Fruit fly (Drosophila melanogaster) whole organism, embryonic: Measurements from ENCODE around the gene CG33668.

Experiments used
- Antp ChIP-seq: fragments of 200-800 bp; sonication (Bioruptor generic); optimal IDR thresholded peaks from 3 replicates; lab custom pipeline; 2016; ENCODE audit warnings: missing biosample characterization, missing genetic modification characterization
- Awh ChIP-seq: fragments of 200-800 bp; sonication (Bioruptor generic); IDR thresholded peaks from 2 replicates; pipeline ENCODE4, ENCODE4 v1.3.6; 2022; ENCODE audit warnings: missing biosample characterization, missing genetic modification characterization
- BEAF-32 ChIP-seq: fragments of 200-800 bp; sonication (Bioruptor generic); optimal IDR thresholded peaks from 3 replicates; lab custom pipeline; 2017; ENCODE audit warnings: missing biosample characterization, missing genetic modification characterization, mild to moderate bottlenecking, moderate library complexity, missing genetic modification reagents
- Bteb2 ChIP-seq: fragments of 200-800 bp; sonication (Bioruptor generic); optimal IDR thresholded peaks from 2 replicates; lab custom pipeline; 2016; ENCODE audit warnings: missing biosample characterization, missing genetic modification characterization
- CG10147 ChIP-seq: fragments of 200-800 bp; sonication (Bioruptor generic); optimal IDR thresholded peaks from 2 replicates; lab custom pipeline; 2019; ENCODE audit warnings: missing biosample characterization, mild to moderate bottlenecking, missing genetic modification characterization, moderate library complexity
- CG11723 ChIP-seq: fragments of 200-800 bp; sonication (Bioruptor generic); optimal IDR thresholded peaks from 2 replicates; lab custom pipeline; 2017; ENCODE audit warnings: missing biosample characterization, mild to moderate bottlenecking, missing genetic modification characterization
- CG12155 ChIP-seq: fragments of 200-800 bp; sonication (Bioruptor generic); optimal IDR thresholded peaks from 3 replicates; lab custom pipeline; 2016; ENCODE audit warnings: missing biosample characterization, missing genetic modification characterization
- CG12236 ChIP-seq: fragments of 200-800 bp; sonication (Bioruptor generic); optimal IDR thresholded peaks from 2 replicates; lab custom pipeline; 2016; ENCODE audit warnings: missing biosample characterization, missing genetic modification characterization
- CG13775 ChIP-seq: fragments of 200-800 bp; sonication (Bioruptor generic); optimal IDR thresholded peaks from 3 replicates; lab custom pipeline; 2017; ENCODE audit warnings: missing biosample characterization, mild to moderate bottlenecking, missing genetic modification characterization
- CG14667 ChIP-seq: fragments of 200-800 bp; sonication (Bioruptor generic); IDR thresholded peaks from 2 replicates; pipeline ENCODE4 v1.3.6; 2022; ENCODE audit warnings: missing biosample characterization, missing genetic modification characterization
- CG15479 ChIP-seq: fragments of 200-800 bp; sonication (Bioruptor generic); optimal IDR thresholded peaks from 3 replicates; lab custom pipeline; 2019; ENCODE audit warnings: missing biosample characterization, mild to moderate bottlenecking, missing genetic modification characterization, moderate library complexity
- CG17359 ChIP-seq: fragments of 200-800 bp; sonication (Bioruptor generic); optimal IDR thresholded peaks from 3 replicates; lab custom pipeline; 2018; ENCODE audit warnings: missing biosample characterization, mild to moderate bottlenecking, missing genetic modification characterization, moderate library complexity
- CG2712 ChIP-seq: fragments of 200-800 bp; optimal IDR thresholded peaks from 3 replicates; lab custom pipeline; 2019; ENCODE audit warnings: missing biosample characterization, mild to moderate bottlenecking, missing genetic modification characterization, moderate library complexity
- CG3281 ChIP-seq: fragments of 200-800 bp; sonication (Bioruptor generic); optimal IDR thresholded peaks from 3 replicates; lab custom pipeline; 2017; ENCODE audit warnings: missing biosample characterization, mild to moderate bottlenecking, missing genetic modification characterization
- CG4730 ChIP-seq: fragments of 200-800 bp; sonication (Bioruptor generic); IDR thresholded peaks from 2 replicates; pipeline ENCODE4 v1.3.6; 2022; ENCODE audit warnings: missing biosample characterization, missing genetic modification characterization
- CG5180 ChIP-seq: fragments of 200-800 bp; sonication (Bioruptor generic); optimal IDR thresholded peaks from 3 replicates; lab custom pipeline; 2017; ENCODE audit warnings: missing biosample characterization, missing genetic modification characterization, mild to moderate bottlenecking, moderate library complexity, missing genetic modification reagents
- CG6254 ChIP-seq: fragments of 200-800 bp; sonication (Bioruptor generic); optimal IDR thresholded peaks from 3 replicates; lab custom pipeline; 2017; ENCODE audit warnings: mild to moderate bottlenecking, missing biosample characterization, missing genetic modification reagents, missing genetic modification characterization
- CG6854 ChIP-seq: fragments of 200-800 bp; sonication (Bioruptor generic); optimal IDR thresholded peaks from 3 replicates; lab custom pipeline; 2017; ENCODE audit warnings: missing biosample characterization, mild to moderate bottlenecking, missing genetic modification characterization
- CG8388 ChIP-seq: fragments of 200-800 bp; sonication (Bioruptor generic); optimal IDR thresholded peaks from 2 replicates; lab custom pipeline; 2019; ENCODE audit warnings: missing biosample characterization, mild to moderate bottlenecking, missing genetic modification characterization, moderate library complexity
- CG8765 ChIP-seq: fragments of 200-800 bp; sonication (Bioruptor generic); IDR thresholded peaks from 2 replicates; pipeline ENCODE4 v1.3.6; 2022; ENCODE audit warnings: missing biosample characterization, missing genetic modification characterization
- CG9215 ChIP-seq: fragments of 200-800 bp; sonication (Bioruptor generic); IDR thresholded peaks from 2 replicates; pipeline ENCODE4 v1.3.6; 2022; ENCODE audit warnings: missing biosample characterization, missing genetic modification characterization
- CG9437 ChIP-seq: fragments of 200-800 bp; sonication (Bioruptor generic); optimal IDR thresholded peaks from 2 replicates; lab custom pipeline; 2018; ENCODE audit warnings: missing biosample characterization, mild to moderate bottlenecking, missing genetic modification characterization
- Dip2 ChIP-seq: fragments of 200-800 bp; sonication (Bioruptor generic); IDR thresholded peaks from 2 replicates; pipeline ENCODE4 v1.3.6; 2022; ENCODE audit warnings: missing biosample characterization, missing genetic modification characterization
- Dip3 ChIP-seq: fragments of 200-800 bp; sonication (Bioruptor generic); optimal IDR thresholded peaks from 3 replicates; lab custom pipeline; 2016; ENCODE audit warnings: missing biosample characterization, missing genetic modification characterization
- E2f1 ChIP-seq: fragments of 200-800 bp; sonication (Bioruptor generic); IDR thresholded peaks from 2 replicates; pipeline ENCODE4 v1.3.6; 2022; ENCODE audit warnings: missing biosample characterization, missing genetic modification characterization
- Eip74EF ChIP-seq, 2 experiments: fragments of 200-800 bp in 1 of 2; fragments of >200 bp in 1 of 2; sonication (Bioruptor generic) in 1 of 2; optimal IDR thresholded peaks; 2 replicates each; lab custom pipeline; 2017 to 2019; ENCODE audit warnings: missing biosample characterization in 2 of 2, missing genetic modification characterization in 2 of 2, mild to moderate bottlenecking in 1 of 2, moderate library complexity in 1 of 2
- GATAe ChIP-seq: fragments of 200-800 bp; sonication (Bioruptor generic); conservative IDR thresholded peaks from 2 replicates; pipeline ENCODE4 v1.3.6; 2022; ENCODE audit warnings: missing biosample characterization, missing genetic modification characterization
- Lim3 ChIP-seq: fragments of 200-800 bp; sonication (Bioruptor generic); IDR thresholded peaks from 2 replicates; pipeline ENCODE4 v1.3.6; 2022; ENCODE audit warnings: missing biosample characterization, missing genetic modification characterization
- MBD-R2 ChIP-seq: fragments of 200-800 bp; sonication (Bioruptor generic); IDR thresholded peaks from 2 replicates; pipeline ENCODE4 v1.3.6; 2022; ENCODE audit warnings: missing biosample characterization, missing genetic modification characterization
- NfI ChIP-seq: fragments of 200-800 bp; sonication (Bioruptor generic); optimal IDR thresholded peaks from 3 replicates; lab custom pipeline; 2018; ENCODE audit warnings: missing biosample characterization, mild to moderate bottlenecking, missing genetic modification characterization, moderate library complexity
- bcd ChIP-seq: fragments of 200-800 bp; sonication (Bioruptor generic); optimal IDR thresholded peaks from 2 replicates; lab custom pipeline; 2017; ENCODE audit warnings: missing biosample characterization, mild to moderate bottlenecking, missing genetic modification characterization
- br ChIP-seq: fragments of >200 bp; optimal IDR thresholded peaks from 2 replicates; lab custom pipeline; 2017
- bsh ChIP-seq, 2 experiments: fragments of 200-800 bp; sonication (Bioruptor generic); optimal IDR thresholded peaks; 2 replicates each; lab custom pipeline; 2017 to 2018; ENCODE audit warnings: mild to moderate bottlenecking in 2 of 2, missing biosample characterization in 2 of 2, missing genetic modification characterization in 2 of 2, moderate library complexity in 1 of 2
- cad ChIP-seq: fragments of >200 bp; optimal IDR thresholded peaks from 2 replicates; lab custom pipeline; 2017; ENCODE audit warnings: missing biosample characterization, missing genetic modification characterization
- da ChIP-seq: fragments of 200-800 bp; sonication (Bioruptor generic); optimal IDR thresholded peaks from 2 replicates; lab custom pipeline; 2016; ENCODE audit warnings: missing biosample characterization, missing genetic modification characterization
- dan ChIP-seq: fragments of 200-800 bp; sonication (Bioruptor generic); IDR thresholded peaks from 2 replicates; pipeline ENCODE4 v1.3.6; 2022; ENCODE audit warnings: missing biosample characterization, missing genetic modification characterization
- dpn ChIP-seq, 2 experiments: fragments of 200-800 bp; sonication (Bioruptor generic); optimal IDR thresholded peaks; 3 replicates each; lab custom pipeline; 2016; ENCODE audit warnings: missing biosample characterization in 2 of 2, missing genetic modification characterization in 2 of 2
- emc ChIP-seq: fragments of 200-800 bp; sonication (Bioruptor generic); optimal IDR thresholded peaks from 2 replicates; lab custom pipeline; 2016; ENCODE audit warnings: missing biosample characterization, missing genetic modification characterization
- fru ChIP-seq: fragments of >200 bp; optimal IDR thresholded peaks from 2 replicates; lab custom pipeline; 2017
- grn ChIP-seq: fragments of 200-800 bp; sonication (Bioruptor generic); optimal IDR thresholded peaks from 3 replicates; lab custom pipeline; 2017; ENCODE audit warnings: missing biosample characterization, missing genetic modification characterization
- gsb-n ChIP-seq: fragments of 200-800 bp; sonication (Bioruptor generic); optimal IDR thresholded peaks from 3 replicates; lab custom pipeline; 2018; ENCODE audit warnings: missing biosample characterization, mild to moderate bottlenecking, missing genetic modification characterization
- jumu ChIP-seq: fragments of 200-800 bp; sonication (Bioruptor generic); optimal IDR thresholded peaks from 3 replicates; lab custom pipeline; 2016; ENCODE audit warnings: missing biosample characterization, missing genetic modification characterization
- knrl ChIP-seq: fragments of 200-800 bp; sonication (Bioruptor generic); IDR thresholded peaks from 3 replicates; pipeline ENCODE4 v1.3.6; 2022; ENCODE audit warnings: missing biosample characterization, missing genetic modification characterization; ENCODE audit not compliant: partially characterized antibody
- lola ChIP-seq, 3 experiments: fragments of >200 bp in 2 of 3; fragments of 200-800 bp in 1 of 3; sonication (Bioruptor generic) in 1 of 3; optimal IDR thresholded peaks; 2 replicates each; lab custom pipeline; 2017 to 2019; ENCODE audit warnings: missing biosample characterization in 3 of 3, missing genetic modification characterization in 3 of 3, mild to moderate bottlenecking in 1 of 3, moderate library complexity in 1 of 3
- pan ChIP-seq, 4 experiments: fragments of >200 bp in 3 of 4; fragments of 200-800 bp in 1 of 4; sonication (Bioruptor generic) in 1 of 4; optimal IDR thresholded peaks in 3 of 4; IDR thresholded peaks in 1 of 4; 2 replicates each; pipeline versions ENCODE4 v1.3.6 to Lab custom; 2017 to 2022; ENCODE audit warnings: missing biosample characterization in 2 of 4, missing genetic modification characterization in 2 of 4, mixed read lengths in 1 of 4
- pros ChIP-seq: fragments of 200-800 bp; sonication (Bioruptor generic); optimal IDR thresholded peaks from 3 replicates; lab custom pipeline; 2019; ENCODE audit warnings: missing biosample characterization, mild to moderate bottlenecking, missing genetic modification characterization, moderate library complexity
- run ChIP-seq: fragments of 200-800 bp; sonication (Bioruptor generic); optimal IDR thresholded peaks from 3 replicates; lab custom pipeline; 2018; ENCODE audit warnings: missing biosample characterization, mild to moderate bottlenecking, missing genetic modification characterization
- sc ChIP-seq, 3 experiments: fragments of >200 bp in 2 of 3; fragments of 200-800 bp in 1 of 3; sonication (Bioruptor generic) in 1 of 3; optimal IDR thresholded peaks; 2 replicates in 2 of 3; 3 replicates in 1 of 3; lab custom pipeline; 2017; ENCODE audit warnings: mild to moderate bottlenecking in 1 of 3, missing biosample characterization in 1 of 3, missing genetic modification characterization in 1 of 3, missing genetic modification reagents in 1 of 3
- slou ChIP-seq: fragments of 200-800 bp; sonication (Bioruptor generic); optimal IDR thresholded peaks from 3 replicates; lab custom pipeline; 2016; ENCODE audit warnings: missing biosample characterization, missing genetic modification characterization
- wor ChIP-seq: fragments of 200-800 bp; sonication (Bioruptor generic); IDR thresholded peaks from 2 replicates; pipeline ENCODE4 v1.3.6; 2022; ENCODE audit warnings: missing biosample characterization, missing genetic modification characterization
- zen ChIP-seq: fragments of 200-800 bp; sonication (Bioruptor generic); optimal IDR thresholded peaks from 3 replicates; lab custom pipeline; 2018; ENCODE audit warnings: missing biosample characterization, mild to moderate bottlenecking, missing genetic modification characterization, moderate library complexity

Gene CG33668

DNA sequence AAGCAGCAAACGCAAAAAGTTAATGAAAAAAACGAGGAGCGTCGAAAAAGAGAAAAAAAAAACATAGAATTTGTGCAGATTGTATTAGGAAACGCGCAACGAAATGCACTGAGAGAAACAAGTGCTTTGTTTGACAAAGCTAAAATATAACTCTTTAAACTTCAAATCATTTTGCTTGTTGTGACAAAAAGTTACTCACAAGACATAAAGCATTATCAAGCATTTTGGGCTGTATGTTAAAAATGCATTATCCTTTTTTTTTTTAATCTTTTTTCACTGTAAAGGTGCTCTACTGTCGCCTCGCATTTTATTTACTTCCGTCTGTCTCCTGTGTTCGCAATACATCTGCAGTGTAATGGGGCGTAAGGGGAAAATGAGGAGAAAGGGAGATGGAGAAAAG is 42.5 kb downstream of the CG33668 start (continued):
- TF ChIP-seq CG14667 (GFP tag; lab: Robert Waterston, UW) (no peak), run (tag; lab: Kevin White, UChicago) (no peak), knrl (GFP tag; lab: Robert Waterston, UW) (no peak), CG5180 (GFP tag; lab: Kevin White, UChicago) (no peak), Antp (GFP tag; lab: Kevin White, UChicago) (peak; percentile 12), CG11723 (GFP tag; lab: Kevin White, UChicago) (no peak), CG6254 (GFP tag; lab: Kevin White, UChicago) (no peak), pros (GFP tag; lab: Kevin White, UChicago) (no peak), pan (optimal IDR thresholded peaks at IDR 0.05; lab: Kevin White, UChicago) (no peak), pan (GFP tag; optimal IDR thresholded peaks at IDR 0.05 in 1 of 2, IDR thresholded peaks at IDR 0.05 in 1 of 2) (no peak), CG4730 (GFP tag; lab: Robert Waterston, UW) (no peak), lola (GFP tag; optimal IDR thresholded peaks at IDR 0.05; lab: Kevin White, UChicago) (no peak), zen (tag; lab: Kevin White, UChicago) (no peak), CG6854 (no peak), CG2712 (no peak), MBD-R2 (GFP tag; lab: Robert Waterston, UW) (no peak), CG17359 (tag; lab: Kevin White, UChicago) (peak; percentile 27), grn (no peak), gsb-n (tag; lab: Kevin White, UChicago) (no peak), da (no peak), Lim3 (GFP tag; lab: Robert Waterston, UW) (no peak), CG12236 (GFP tag; lab: Kevin White, UChicago) (no peak), slou (no peak), Dip2 (GFP tag; lab: Robert Waterston, UW) (no peak), dpn (GFP tag; optimal IDR thresholded peaks at IDR 0.05; lab: Kevin White, UChicago) (peak; percentile 14 to 16), br (no peak), fru (lab: Kevin White, UChicago) (no peak), cad (no peak), Dip3 (no peak), Eip74EF (GFP tag; optimal IDR thresholded peaks at IDR 0.05; lab: Kevin White, UChicago) (no peak), CG13775 (GFP tag; lab: Kevin White, UChicago) (no peak), jumu (GFP tag; lab: Kevin White, UChicago) (no peak), Awh (GFP tag; lab: Robert Waterston, UW) (no peak), CG9215 (no peak), emc (no peak), GATAe (GFP tag; lab: Robert Waterston, UW) (no peak), E2f1 (GFP tag; lab: Robert Waterston, UW) (no peak), Bteb2 (GFP tag; lab: Kevin White, UChicago) (no peak), CG3281 (GFP tag; lab: Kevin White, UChicago) (peak; percentile 12), CG12155 (GFP tag; lab: Kevin White, UChicago) (no peak), CG8765 (GFP tag; lab: Robert Waterston, UW) (no peak), dan (no peak), CG15479 (GFP tag; lab: Kevin White, UChicago) (no peak), NfI (GFP tag; lab: Kevin White, UChicago) (no peak), bsh (GFP tag; optimal IDR thresholded peaks at IDR 0.05; lab: Kevin White, UChicago) (peak in 1 of 2 experiments; percentile 5), sc (optimal IDR thresholded peaks at IDR 0.05; lab: Kevin White, UChicago) (no peak), sc (GFP tag; optimal IDR thresholded peaks at IDR 0.05; lab: Kevin White, UChicago) (no peak), CG10147 (GFP tag; lab: Kevin White, UChicago) (no peak), bcd (GFP tag; lab: Kevin White, UChicago) (peak; percentile 14), CG8388 (GFP tag; lab: Kevin White, UChicago) (no peak), CG9437 (GFP tag; lab: Kevin White, UChicago) (no peak), BEAF-32 (GFP tag; lab: Kevin White, UChicago) (no peak), wor (GFP tag; lab: Robert Waterston, UW) (no peak)
